Fruit fly (Drosophila melanogaster) whole organism, embryonic: ENCODE data around the gene Syx5.

Experiments used
- BEAF-32 ChIP-seq: fragments of 200-800 bp; sonication (Bioruptor generic); optimal IDR thresholded peaks from 3 replicates; lab custom pipeline; 2017; ENCODE audit warnings: missing biosample characterization, missing genetic modification characterization, mild to moderate bottlenecking, moderate library complexity, missing genetic modification reagents
- CG10431 ChIP-seq: fragments of 200-800 bp; sonication (Bioruptor generic); optimal IDR thresholded peaks from 3 replicates; lab custom pipeline; 2018; ENCODE audit warnings: missing biosample characterization, mild to moderate bottlenecking, missing genetic modification characterization
- CG10543 ChIP-seq: fragments of 200-800 bp; sonication (Bioruptor generic); optimal IDR thresholded peaks from 3 replicates; lab custom pipeline; 2017; ENCODE audit warnings: missing biosample characterization, mild to moderate bottlenecking, missing genetic modification characterization, moderate library complexity
- CG11696 ChIP-seq: fragments of 200-800 bp; sonication (Bioruptor generic); IDR thresholded peaks from 2 replicates; pipeline ENCODE4 v1.3.6; 2022; ENCODE audit warnings: missing biosample characterization, missing genetic modification characterization
- CG12155 ChIP-seq: fragments of 200-800 bp; sonication (Bioruptor generic); optimal IDR thresholded peaks from 3 replicates; lab custom pipeline; 2016; ENCODE audit warnings: missing biosample characterization, missing genetic modification characterization
- CG12942 ChIP-seq: fragments of 200-800 bp; sonication (Bioruptor generic); optimal IDR thresholded peaks from 3 replicates; lab custom pipeline; 2016; ENCODE audit warnings: missing biosample characterization, missing genetic modification characterization
- CG14667 ChIP-seq: fragments of 200-800 bp; sonication (Bioruptor generic); IDR thresholded peaks from 2 replicates; pipeline ENCODE4 v1.3.6; 2022; ENCODE audit warnings: missing biosample characterization, missing genetic modification characterization
- CG1647 ChIP-seq: fragments of 200-800 bp; sonication (Bioruptor generic); optimal IDR thresholded peaks from 3 replicates; lab custom pipeline; 2016; ENCODE audit warnings: missing biosample characterization, missing genetic modification characterization
- CG17829 ChIP-seq: fragments of 200-800 bp; optimal IDR thresholded peaks from 2 replicates; lab custom pipeline; 2019; ENCODE audit warnings: missing biosample characterization, mild to moderate bottlenecking, missing genetic modification characterization, moderate library complexity
- CG18764 ChIP-seq: fragments of 200-800 bp; sonication (Bioruptor generic); optimal IDR thresholded peaks from 3 replicates; lab custom pipeline; 2016; ENCODE audit warnings: missing biosample characterization, missing genetic modification characterization
- CG2202 ChIP-seq: fragments of 200-800 bp; sonication (Bioruptor generic); optimal IDR thresholded peaks from 2 replicates; lab custom pipeline; 2018; ENCODE audit warnings: missing biosample characterization, mild to moderate bottlenecking, missing genetic modification characterization
- CG2712 ChIP-seq: fragments of 200-800 bp; optimal IDR thresholded peaks from 3 replicates; lab custom pipeline; 2019; ENCODE audit warnings: missing biosample characterization, mild to moderate bottlenecking, missing genetic modification characterization, moderate library complexity
- CG4404 ChIP-seq: fragments of 200-800 bp; sonication (Bioruptor generic); IDR thresholded peaks from 2 replicates; pipeline ENCODE4 v1.3.6; 2022; ENCODE audit warnings: missing biosample characterization, missing genetic modification characterization
- CG6683 ChIP-seq: fragments of 200-800 bp; sonication (Bioruptor generic); optimal IDR thresholded peaks from 2 replicates; lab custom pipeline; 2017; ENCODE audit warnings: missing biosample characterization, mild to moderate bottlenecking, missing genetic modification characterization, missing genetic modification reagents
- CG7745 ChIP-seq: fragments of 200-800 bp; sonication (Bioruptor generic); optimal IDR thresholded peaks from 2 replicates; lab custom pipeline; 2018; ENCODE audit warnings: missing biosample characterization, mild to moderate bottlenecking, missing genetic modification characterization, moderate library complexity
- CG7928 ChIP-seq: fragments of 200-800 bp; sonication (Bioruptor generic); optimal IDR thresholded peaks from 2 replicates; lab custom pipeline; 2017; ENCODE audit warnings: missing biosample characterization, mild to moderate bottlenecking, missing genetic modification characterization
- CG9215 ChIP-seq: fragments of 200-800 bp; sonication (Bioruptor generic); IDR thresholded peaks from 2 replicates; pipeline ENCODE4 v1.3.6; 2022; ENCODE audit warnings: missing biosample characterization, missing genetic modification characterization
- CG9876 ChIP-seq: fragments of 200-800 bp; sonication (Bioruptor generic); optimal IDR thresholded peaks from 2 replicates; lab custom pipeline; 2016; ENCODE audit warnings: missing biosample characterization, missing genetic modification characterization
- Camta ChIP-seq: fragments of 200-800 bp; sonication (Bioruptor generic); optimal IDR thresholded peaks from 2 replicates; lab custom pipeline; 2016; ENCODE audit warnings: missing biosample characterization, missing genetic modification characterization
- D19B ChIP-seq: fragments of 200-800 bp; sonication (Bioruptor generic); optimal IDR thresholded peaks from 2 replicates; lab custom pipeline; 2017; ENCODE audit warnings: missing biosample characterization, mild to moderate bottlenecking, missing genetic modification characterization
- Dad ChIP-seq: fragments of 200-800 bp; sonication (Bioruptor generic); optimal IDR thresholded peaks from 3 replicates; lab custom pipeline; 2016; ENCODE audit warnings: missing biosample characterization, missing genetic modification characterization
- Dfd ChIP-seq, 2 experiments: fragments of >200 bp; optimal IDR thresholded peaks; 2 replicates each; lab custom pipeline; 2017; ENCODE audit warnings: missing biosample characterization in 2 of 2, missing genetic modification characterization in 2 of 2
- HLH3B ChIP-seq: fragments of 200-800 bp; sonication (Bioruptor generic); IDR thresholded peaks from 2 replicates; pipeline ENCODE4 v1.3.6; 2022; ENCODE audit warnings: missing biosample characterization, missing genetic modification characterization
- Hmr ChIP-seq: fragments of 200-800 bp; sonication (Bioruptor generic); optimal IDR thresholded peaks from 3 replicates; lab custom pipeline; 2017; ENCODE audit warnings: mild to moderate bottlenecking, missing biosample characterization, missing genetic modification reagents, missing genetic modification characterization
- Hmx ChIP-seq: fragments of 200-800 bp; sonication (Bioruptor generic); optimal IDR thresholded peaks from 2 replicates; lab custom pipeline; 2016; ENCODE audit warnings: missing biosample characterization, missing genetic modification characterization
- Hr78 ChIP-seq, 2 experiments: fragments of 200-800 bp in 1 of 2; fragments of >200 bp in 1 of 2; sonication (Bioruptor generic) in 1 of 2; optimal IDR thresholded peaks; 2 replicates each; lab custom pipeline; 2017 to 2019; ENCODE audit warnings: missing biosample characterization in 2 of 2, missing genetic modification characterization in 2 of 2, mild to moderate bottlenecking in 1 of 2, moderate library complexity in 1 of 2
- Lim3 ChIP-seq: fragments of 200-800 bp; sonication (Bioruptor generic); IDR thresholded peaks from 2 replicates; pipeline ENCODE4 v1.3.6; 2022; ENCODE audit warnings: missing biosample characterization, missing genetic modification characterization
- MESR4 ChIP-seq: fragments of 200-800 bp; sonication (Bioruptor generic); optimal IDR thresholded peaks from 2 replicates; lab custom pipeline; 2018; ENCODE audit warnings: missing biosample characterization, mild to moderate bottlenecking, missing genetic modification characterization, moderate library complexity
- Oaz ChIP-seq: fragments of 200-800 bp; sonication (Bioruptor generic); IDR thresholded peaks from 2 replicates; pipeline ENCODE4 v1.3.6; 2022; ENCODE audit warnings: missing biosample characterization, missing genetic modification characterization
- Ptx1 ChIP-seq: fragments of 200-800 bp; sonication (Bioruptor generic); IDR thresholded peaks from 2 replicates; pipeline ENCODE4 v1.3.6; 2022; ENCODE audit warnings: missing biosample characterization, missing genetic modification characterization
- Ravus ChIP-seq: fragments of 200-800 bp; sonication (Bioruptor generic); IDR thresholded peaks from 2 replicates; pipeline ENCODE4 v1.3.6; 2022; ENCODE audit warnings: missing biosample characterization, missing genetic modification characterization
- Usf ChIP-seq: fragments of 200-800 bp; sonication (Bioruptor generic); optimal IDR thresholded peaks from 2 replicates; lab custom pipeline; 2017; ENCODE audit warnings: missing genotype, missing biosample characterization, missing genetic modification characterization
- aop ChIP-seq: fragments of 200-800 bp; sonication (Bioruptor generic); IDR thresholded peaks from 2 replicates; pipeline ENCODE4 v1.3.6; 2022; ENCODE audit warnings: missing biosample characterization, missing genetic modification characterization
- bowl ChIP-seq: fragments of 200-800 bp; sonication (Bioruptor generic); IDR thresholded peaks from 2 replicates; pipeline ENCODE4 v1.3.6; 2022; ENCODE audit warnings: missing biosample characterization, missing genetic modification characterization
- crc ChIP-seq: fragments of 200-800 bp; sonication (Bioruptor generic); optimal IDR thresholded peaks from 2 replicates; lab custom pipeline; 2016; ENCODE audit warnings: missing biosample characterization, missing genetic modification characterization
- danr ChIP-seq: fragments of 200-800 bp; sonication (Bioruptor generic); IDR thresholded peaks from 2 replicates; pipeline ENCODE4 v1.3.6; 2022; ENCODE audit warnings: missing biosample characterization, missing genetic modification characterization
- dati ChIP-seq: fragments of 200-800 bp; sonication (Bioruptor generic); IDR thresholded peaks from 2 replicates; pipeline ENCODE4 v1.3.6; 2022; ENCODE audit warnings: missing biosample characterization, missing genetic modification characterization
- dimm ChIP-seq: fragments of 200-800 bp; sonication (Bioruptor generic); IDR thresholded peaks from 2 replicates; pipeline ENCODE4 v1.3.6; 2022; ENCODE audit warnings: missing biosample characterization, missing genetic modification characterization
- fd64A ChIP-seq: fragments of 200-800 bp; sonication (Bioruptor generic); optimal IDR thresholded peaks from 3 replicates; lab custom pipeline; 2018; ENCODE audit warnings: missing biosample characterization, mild to moderate bottlenecking, missing genetic modification characterization
- inv ChIP-seq: fragments of 200-800 bp; sonication (Bioruptor generic); IDR thresholded peaks from 2 replicates; pipeline ENCODE4 v1.3.6; 2022; ENCODE audit warnings: missing biosample characterization, missing genetic modification characterization; ENCODE audit not compliant: partially characterized antibody
- jigr1 ChIP-seq: fragments of 200-800 bp; sonication (Bioruptor generic); IDR thresholded peaks from 3 replicates; pipeline ENCODE4 v1.3.6; 2022; ENCODE audit warnings: missing biosample characterization, missing genetic modification characterization
- kah ChIP-seq: fragments of 200-800 bp; sonication (Bioruptor generic); optimal IDR thresholded peaks from 2 replicates; lab custom pipeline; 2018; ENCODE audit warnings: missing biosample characterization, mild to moderate bottlenecking, missing genetic modification characterization
- knrl ChIP-seq: fragments of 200-800 bp; sonication (Bioruptor generic); IDR thresholded peaks from 3 replicates; pipeline ENCODE4 v1.3.6; 2022; ENCODE audit warnings: missing biosample characterization, missing genetic modification characterization; ENCODE audit not compliant: partially characterized antibody
- maf-S ChIP-seq: fragments of 200-800 bp; sonication (Bioruptor generic); optimal IDR thresholded peaks from 2 replicates; lab custom pipeline; 2016; ENCODE audit warnings: missing biosample characterization, missing genetic modification characterization
- onecut ChIP-seq: fragments of 200-800 bp; sonication (Bioruptor generic); IDR thresholded peaks from 2 replicates; pipeline ENCODE4 v1.3.6; 2022; ENCODE audit warnings: missing biosample characterization, missing genetic modification characterization
- otp ChIP-seq: fragments of 200-800 bp; sonication (Bioruptor generic); IDR thresholded peaks from 3 replicates; pipeline ENCODE4, ENCODE4 v1.3.6; 2022; ENCODE audit warnings: missing biosample characterization, missing genetic modification characterization
- pb ChIP-seq: fragments of 200-800 bp; sonication (Bioruptor generic); optimal IDR thresholded peaks from 3 replicates; lab custom pipeline; 2016; ENCODE audit warnings: missing biosample characterization, missing genetic modification characterization
- prd ChIP-seq, 3 experiments: fragments of >200 bp in 2 of 3; fragments of 200-800 bp in 1 of 3; sonication (Bioruptor generic) in 1 of 3; optimal IDR thresholded peaks in 2 of 3; IDR thresholded peaks in 1 of 3; 2 replicates in 2 of 3; 3 replicates in 1 of 3; pipeline versions ENCODE4 v1.3.6 to Lab custom; 2017 to 2022; ENCODE audit warnings: missing biosample characterization in 1 of 3, missing genetic modification characterization in 1 of 3
- shn ChIP-seq: fragments of 200-800 bp; sonication (Bioruptor generic); optimal IDR thresholded peaks from 3 replicates; lab custom pipeline; 2016; ENCODE audit warnings: missing biosample characterization, missing genetic modification characterization
- yki ChIP-seq: fragments of >200 bp; optimal IDR thresholded peaks from 3 replicates; lab custom pipeline; 2018

The Syx5 gene

dm6 chr2L:16287602-16288392 lies 19.3 kb upstream of the Syx5 start, which contains the start of the genes crp and pkaap (continued):
- TF ChIP-seq Hmr (GFP tag; lab: Kevin White, UChicago): peak; percentile 91
- no peak for TF ChIP-seq prd (optimal IDR thresholded peaks at IDR 0.05; lab: Kevin White, UChicago)
- no peak for TF ChIP-seq prd (GFP tag; IDR thresholded peaks at IDR 0.05; lab: Robert Waterston, UW)
- peak; percentile 86 for TF ChIP-seq CG10543 (GFP tag; lab: Kevin White, UChicago)
- peak; percentile 97 for TF ChIP-seq BEAF-32
- no peak for TF ChIP-seq knrl (GFP tag; lab: Robert Waterston, UW)
- peak; percentile 35 for TF ChIP-seq CG7928
- TF ChIP-seq Usf (GFP tag; lab: Kevin White, UChicago): peak; percentile 47
- no peak for TF ChIP-seq Oaz (GFP tag; lab: Robert Waterston, UW)
- TF ChIP-seq HLH3B (GFP tag; lab: Robert Waterston, UW): no peak
- TF ChIP-seq crc (GFP tag; lab: Kevin White, UChicago): peak; percentile 48
- TF ChIP-seq Hr78 (GFP tag; optimal IDR thresholded peaks at IDR 0.05; lab: Kevin White, UChicago): no peak
- no peak for TF ChIP-seq jigr1
- TF ChIP-seq CG7745 (tag; lab: Kevin White, UChicago): peak; percentile 34
- TF ChIP-seq CG12155 (GFP tag; lab: Kevin White, UChicago): peak; percentile 85
- peak; percentile 81 for TF ChIP-seq CG18764
- TF ChIP-seq MESR4: peak; percentile 3
- TF ChIP-seq aop (GFP tag; lab: Robert Waterston, UW): no peak
- no peak for TF ChIP-seq inv (GFP tag; lab: Robert Waterston, UW)
- TF ChIP-seq dati (GFP tag; lab: Robert Waterston, UW): no peak
- no peak for TF ChIP-seq fd64A (GFP tag; lab: Kevin White, UChicago)
- peak; percentile 41 for TF ChIP-seq CG2202
- no peak for TF ChIP-seq danr (GFP tag; lab: Robert Waterston, UW)
- no peak for TF ChIP-seq Dfd (GFP tag; optimal IDR thresholded peaks at IDR 0.05; lab: Kevin White, UChicago)
- TF ChIP-seq yki (lab: Kevin White, UChicago): no peak
- peak; percentile 78 for TF ChIP-seq onecut (GFP tag; lab: Robert Waterston, UW)
- TF ChIP-seq CG9215 (GFP tag; lab: Robert Waterston, UW): no peak
- TF ChIP-seq dimm: no peak
- TF ChIP-seq CG4404 (GFP tag; lab: Robert Waterston, UW): no peak
- peak; percentile 3 for TF ChIP-seq D19B
- TF ChIP-seq CG9876: peak; percentile 84
- peak; percentile 37 for TF ChIP-seq CG6683 (GFP tag; lab: Kevin White, UChicago)
- no peak for TF ChIP-seq CG14667
- no peak for TF ChIP-seq CG11696
- peak; percentile 84 for TF ChIP-seq Camta (GFP tag; lab: Kevin White, UChicago)
- no peak for TF ChIP-seq otp (GFP tag; lab: Robert Waterston, UW)
- no peak for TF ChIP-seq Lim3 (GFP tag; lab: Robert Waterston, UW)
- TF ChIP-seq pb (GFP tag; lab: Kevin White, UChicago): peak; percentile 54
- peak; percentile 68 for TF ChIP-seq CG10431 (GFP tag; lab: Kevin White, UChicago)
- TF ChIP-seq Dad (GFP tag; lab: Kevin White, UChicago): peak; percentile 87
- no peak for TF ChIP-seq Ravus (GFP tag; lab: Robert Waterston, UW)
- peak; percentile 88 for TF ChIP-seq shn (GFP tag; lab: Kevin White, UChicago)
- TF ChIP-seq Ptx1 (GFP tag; lab: Robert Waterston, UW): no peak
- peak; percentile 78 for TF ChIP-seq Hmx (GFP tag; lab: Kevin White, UChicago)
- TF ChIP-seq bowl: no peak
- peak; percentile 74 for TF ChIP-seq CG17829
- peak; percentile 88 for TF ChIP-seq maf-S (GFP tag; lab: Kevin White, UChicago)
- no peak for TF ChIP-seq kah (GFP tag; lab: Kevin White, UChicago)
- TF ChIP-seq CG12942 (GFP tag; lab: Kevin White, UChicago): peak; percentile 67
- peak; percentile 77 for TF ChIP-seq CG2712
- peak; percentile 89 for TF ChIP-seq CG1647 (GFP tag; lab: Kevin White, UChicago)
